ENCODE assay signal across 2 worm cellular contexts in the genomic region with DNA sequence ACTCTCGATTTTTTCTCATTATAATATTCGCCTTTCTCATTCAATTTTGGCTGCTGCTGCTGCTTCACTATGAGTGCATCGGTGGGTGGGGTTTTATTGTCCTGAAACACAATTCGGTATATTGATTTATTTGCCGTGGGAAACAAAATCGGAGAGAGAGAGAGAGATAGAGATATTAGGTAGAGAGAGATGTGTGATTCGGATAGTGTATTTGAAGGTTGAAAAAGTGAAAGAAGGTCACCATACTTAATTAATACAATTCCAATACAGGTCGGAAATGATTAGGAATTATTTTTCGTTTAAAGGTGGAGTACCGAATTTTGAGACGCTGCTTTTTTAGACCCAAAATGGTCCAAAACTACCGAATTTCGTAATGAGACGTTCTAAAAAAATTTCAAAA.
A peak's percentile ranks its signal among the peaks of the same experiment; 100 is the strongest.
TF ChIP-seq lines count a peak whose summit lies in the region.

A gene (minus strand): TSS at position 101 of the 400 bp plus-strand sequence.

TF ChIP-seq in whole organism, L1 larva, 84 proteins besides CTCF, POLR2A, EP300 and RAD21:
- TF ChIP-seq lin-14 (GFP tag; optimal IDR thresholded peaks at IDR 0.05; lab: Kevin White, UChicago) = no peak
- peak; percentile 65 for TF ChIP-seq blmp-1 (tag; optimal IDR thresholded peaks at IDR 0.05; lab: Kevin White, UChicago)
- no peak for TF ChIP-seq elt-2 (tag; optimal IDR thresholded peaks at IDR 0.05; lab: Kevin White, UChicago)
- TF ChIP-seq efl-1 (optimal IDR thresholded peaks at IDR 0.05; lab: Kevin White, UChicago) = no peak
- peak in 1 of 2 experiments; percentile 22 for TF ChIP-seq efl-1 (GFP tag; optimal IDR thresholded peaks at IDR 0.05 in 1 of 2; lab: Kevin White, UChicago)

TF ChIP-seq in whole organism, L4 larva, 104 proteins besides CTCF, POLR2A, EP300 and RAD21:
- no peak for TF ChIP-seq pqm-1 (tag; optimal IDR thresholded peaks at IDR 0.05; lab: Kevin White, UChicago)
- TF ChIP-seq aha-1 (tag; lab: Kevin White, UChicago) = peak; percentile 38
- TF ChIP-seq sdz-12 (GFP tag; optimal IDR thresholded peaks at IDR 0.05; lab: Kevin White, UChicago) = no peak
- TF ChIP-seq ceh-32 (tag; optimal IDR thresholded peaks at IDR 0.05; lab: Kevin White, UChicago; ENCODE audit: poor library complexity) = no peak
- no peak for TF ChIP-seq unc-130 (GFP tag; optimal IDR thresholded peaks at IDR 0.05; lab: Kevin White, UChicago)
